Worm (Caenorhabditis elegans): Measurements from ENCODE around the gene F59A7.12.

Gene F59A7.12

DNA sequence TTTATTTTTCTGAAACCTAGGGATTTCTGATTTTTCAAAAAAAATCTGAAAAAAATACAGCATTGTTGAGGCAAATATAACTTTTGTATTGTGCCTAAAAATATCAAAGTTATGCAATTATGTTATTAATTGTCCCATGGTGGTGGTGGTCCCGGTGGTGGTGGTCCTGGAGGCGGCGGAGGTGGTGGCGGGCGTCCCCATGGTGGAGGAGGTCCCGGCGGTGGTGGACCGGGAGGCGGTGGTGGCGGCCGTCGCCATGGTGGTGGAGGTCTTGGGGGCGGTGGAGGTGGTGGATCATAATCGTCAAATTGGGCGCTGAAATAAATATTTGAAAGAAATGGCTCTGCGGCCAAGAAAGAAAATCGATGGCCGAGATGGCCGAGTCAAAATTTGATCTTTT is 20.8 kb downstream of the F59A7.12 start:
- no peak for TF ChIP-seq ces-1 (GFP tag; optimal IDR thresholded peaks at IDR 0.05)
- no peak for TF ChIP-seq sem-2 (GFP tag; optimal IDR thresholded peaks at IDR 0.05)
- TF ChIP-seq ztf-11 (tag; optimal IDR thresholded peaks at IDR 0.05) = no peak
- TF ChIP-seq tbx-8 (GFP tag; optimal IDR thresholded peaks at IDR 0.05) = no peak
- TF ChIP-seq M03D4.4 (tag; optimal IDR thresholded peaks at IDR 0.05) = no peak
- no peak for TF ChIP-seq unc-120 (tag; optimal IDR thresholded peaks at IDR 0.05; ENCODE audit: poor library complexity, severe bottlenecking)
- TF ChIP-seq unc-39 (tag; optimal IDR thresholded peaks at IDR 0.05) = no peak
- no peak for TF ChIP-seq pha-4 (tag; optimal IDR thresholded peaks at IDR 0.05)
- TF ChIP-seq ceh-39 (tag; optimal IDR thresholded peaks at IDR 0.05) = no peak
- TF ChIP-seq mep-1 (tag; optimal IDR thresholded peaks at IDR 0.05) = no peak
- TF ChIP-seq hlh-1 (tag; optimal IDR thresholded peaks at IDR 0.05) = no peak
- TF ChIP-seq mab-5 (tag; optimal IDR thresholded peaks at IDR 0.05) = no peak
- no peak for TF ChIP-seq lin-13 (tag; optimal IDR thresholded peaks at IDR 0.05)

ce11 chrV:2051507-2051906 is 21.5 kb downstream of the F59A7.12 start, which contains the start of gene Y40B10A.11:
Y40B10A.11 (minus strand) TSS chrV:2051607.
- no peak for TF ChIP-seq pha-4 (tag; optimal IDR thresholded peaks at IDR 0.05)

- TF ChIP-seq ceh-43 (GFP tag; optimal IDR thresholded peaks at IDR 0.05) = no peak
- TF ChIP-seq nhr-76 (tag; optimal IDR thresholded peaks at IDR 0.05) = no peak
- no peak for TF ChIP-seq mep-1 (tag; optimal IDR thresholded peaks at IDR 0.05)
- no peak for TF ChIP-seq cnd-1 (tag; optimal IDR thresholded peaks at IDR 0.05)
- no peak for TF ChIP-seq sptf-1 (tag; optimal IDR thresholded peaks at IDR 0.05)
- TF ChIP-seq ztf-11 (tag; optimal IDR thresholded peaks at IDR 0.05) = no peak
- TF ChIP-seq snpc-4 (tag; optimal IDR thresholded peaks at IDR 0.05) = no peak
These were observed 23.5 kb downstream of the F59A7.12 start, which contains the start of gene comt-5 for ce11 chrV:2053509-2053908. comt-5 (minus strand) TSS chrV:2053609.

- TF ChIP-seq snpc-4 (tag; optimal IDR thresholded peaks at IDR 0.05) (no peak), pha-4 (tag; optimal IDR thresholded peaks at IDR 0.05) (no peak), hlh-1 (tag; optimal IDR thresholded peaks at IDR 0.05) (no peak), nhr-12 (tag; optimal IDR thresholded peaks at IDR 0.05) (no peak)
These were observed 24.3 kb downstream of the F59A7.12 start for ce11 chrV:2054254-2054653.

DNA sequence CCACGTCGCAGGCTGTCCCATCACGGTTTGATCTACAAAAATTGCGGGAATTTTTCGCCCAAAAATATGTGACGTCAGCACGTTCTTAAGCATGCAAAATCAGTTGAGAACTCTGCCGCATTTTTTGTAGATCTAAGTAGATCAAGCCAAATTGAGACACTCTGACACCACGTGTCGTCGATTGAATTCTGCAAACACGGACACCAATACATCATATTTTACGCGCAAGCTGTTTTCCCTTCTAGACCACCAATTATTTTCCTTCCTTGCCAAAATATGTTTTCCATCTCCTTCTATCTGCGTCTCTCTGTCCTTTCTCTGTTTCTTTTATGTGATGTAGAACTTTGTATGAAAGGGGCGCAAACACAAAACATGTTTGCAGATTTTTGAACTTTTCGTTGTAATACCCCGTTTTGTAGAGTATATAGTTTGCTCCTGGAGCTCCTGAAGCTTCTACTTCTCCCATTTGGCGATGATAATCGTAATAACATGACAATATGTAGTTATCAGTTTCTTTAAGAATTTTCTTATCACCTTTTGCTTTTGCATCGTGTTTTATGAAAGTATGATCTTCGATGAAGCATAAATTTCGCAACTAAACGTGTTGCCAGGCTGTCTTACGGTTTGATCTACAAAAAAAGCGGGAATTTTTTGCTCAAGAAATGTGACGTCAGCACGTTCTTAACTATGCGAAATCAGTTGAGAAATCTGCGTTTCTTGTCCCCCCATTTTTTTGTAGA is 26.0 kb downstream of the F59A7.12 start:
- TF ChIP-seq pha-4 (tag; optimal IDR thresholded peaks at IDR 0.05) (no peak), zip-8 (tag; optimal IDR thresholded peaks at IDR 0.05) (no peak), nhr-12 (tag; optimal IDR thresholded peaks at IDR 0.05) (no peak), ceh-83 (GFP tag; optimal IDR thresholded peaks at IDR 0.05) (no peak), lin-13 (tag; optimal IDR thresholded peaks at IDR 0.05) (no peak), blmp-1 (tag; optimal IDR thresholded peaks at IDR 0.05) (no peak), ztf-11 (tag; optimal IDR thresholded peaks at IDR 0.05) (no peak), elt-1 (tag; optimal IDR thresholded peaks at IDR 0.05; ENCODE audit: borderline replicate concordance, insufficient read depth) (no peak), unc-39 (tag; optimal IDR thresholded peaks at IDR 0.05) (no peak), ceh-43 (GFP tag; optimal IDR thresholded peaks at IDR 0.05) (no peak), ces-1 (GFP tag; optimal IDR thresholded peaks at IDR 0.05) (no peak), sem-2 (GFP tag; optimal IDR thresholded peaks at IDR 0.05) (no peak), snpc-4 (tag; optimal IDR thresholded peaks at IDR 0.05) (no peak), unc-120 (tag; optimal IDR thresholded peaks at IDR 0.05; ENCODE audit: poor library complexity, severe bottlenecking) (no peak), mep-1 (tag; optimal IDR thresholded peaks at IDR 0.05) (no peak), drap-1 (GFP tag; optimal IDR thresholded peaks at IDR 0.05) (no peak), cnd-1 (tag; optimal IDR thresholded peaks at IDR 0.05) (no peak), nhr-237 (tag; optimal IDR thresholded peaks at IDR 0.05) (no peak)

DNA sequence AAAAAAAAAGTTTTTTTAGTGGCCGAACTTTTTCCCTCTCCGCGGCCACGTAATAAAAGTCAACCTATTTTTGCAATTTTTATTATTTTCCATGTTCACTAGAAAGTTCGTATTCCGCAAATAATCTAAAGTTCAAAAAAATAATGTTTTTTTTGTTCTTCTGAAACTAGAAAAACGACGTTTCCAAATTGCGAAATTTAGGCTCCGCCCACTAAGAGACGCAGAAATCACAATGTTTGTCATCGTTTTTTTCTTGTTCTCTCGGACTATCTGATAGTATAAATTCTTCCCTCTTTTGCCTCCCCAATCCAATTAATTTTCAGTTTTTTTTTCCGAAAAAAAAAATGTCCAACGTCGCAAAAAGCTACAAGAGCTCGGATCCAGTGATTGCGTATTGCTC is 27.3 kb downstream of the F59A7.12 start, which contains the start of gene comt-3:
Gene comt-3, plus strand, starts transcription at position 214 of the 400 bp plus-strand sequence.
- TF ChIP-seq mls-2 (tag; optimal IDR thresholded peaks at IDR 0.05) = no peak
- no peak for TF ChIP-seq sem-2 (GFP tag; optimal IDR thresholded peaks at IDR 0.05)
- TF ChIP-seq lin-32 (GFP tag; optimal IDR thresholded peaks at IDR 0.05) = no peak
- no peak for TF ChIP-seq ceh-43 (GFP tag; optimal IDR thresholded peaks at IDR 0.05)
